Fruit fly (Drosophila melanogaster): Measurements from ENCODE around the gene DNAlig3.

The DNAlig3 gene

dm6 chr3R:12448889-12449314 is 47.3 kb upstream of the DNAlig3 start, which contains the start of gene CG18549:
Gene CG18549 (plus strand): TSS chr3R:12449296.
- TF ChIP-seq Dfd (GFP tag; optimal IDR thresholded peaks at IDR 0.05) (no peak), lmd (GFP tag; IDR thresholded peaks at IDR 0.05) (peak; percentile 100), CG3995 (GFP tag; optimal IDR thresholded peaks at IDR 0.05) (peak; percentile 87), BEAF-32 (GFP tag; optimal IDR thresholded peaks at IDR 0.05) (peak; percentile 85), dmrt99B (tag; optimal IDR thresholded peaks at IDR 0.05) (peak; percentile 100), Nf-YC (tag; optimal IDR thresholded peaks at IDR 0.05) (peak; percentile 95), CG3726 (GFP tag; IDR thresholded peaks at IDR 0.05) (peak; percentile 100), row (GFP tag; IDR thresholded peaks at IDR 0.05) (peak; percentile 100), sens (GFP tag) (peak; percentile 100), kay (GFP tag; optimal IDR thresholded peaks at IDR 0.05) (peak; percentile 99), h (optimal IDR thresholded peaks at IDR 0.05) (no peak), repo (GFP tag; optimal IDR thresholded peaks at IDR 0.05) (peak; percentile 98), NC2β (GFP tag; optimal IDR thresholded peaks at IDR 0.05) (peak; percentile 99), caup (GFP tag; optimal IDR thresholded peaks at IDR 0.05; ENCODE audit: severe bottlenecking) (peak; percentile 100), CG17361 (GFP tag; IDR thresholded peaks at IDR 0.05) (peak; percentile 100), CG1529 (GFP tag; optimal IDR thresholded peaks at IDR 0.05) (peak; percentile 100), al (GFP tag; IDR thresholded peaks at IDR 0.05) (peak; percentile 99), ash1 (GFP tag; optimal IDR thresholded peaks at IDR 0.05) (peak; percentile 98), CG12659 (GFP tag; optimal IDR thresholded peaks at IDR 0.05) (peak; percentile 100), Hr3 (GFP tag; optimal IDR thresholded peaks at IDR 0.05) (peak; percentile 100), CG17328 (GFP tag; IDR thresholded peaks at IDR 0.05) (peak; percentile 100), CG7745 (tag; optimal IDR thresholded peaks at IDR 0.05) (peak; percentile 98), gsb-n (tag; optimal IDR thresholded peaks at IDR 0.05) (peak; percentile 100), sqz (GFP tag; optimal IDR thresholded peaks at IDR 0.05) (peak; percentile 100), Ets65A (GFP tag) (peak; percentile 100), lab (GFP tag; optimal IDR thresholded peaks at IDR 0.05) (peak; percentile 100), gt (GFP tag; IDR thresholded peaks at IDR 0.05) (peak; percentile 99), CG10959 (GFP tag; IDR thresholded peaks at IDR 0.05) (peak; percentile 100), CG12942 (GFP tag; optimal IDR thresholded peaks at IDR 0.05) (peak; percentile 99), CG11456 (GFP tag; IDR thresholded peaks at IDR 0.05) (peak; percentile 100), twi (tag; optimal IDR thresholded peaks at IDR 0.05) (peak; percentile 99), HHEX (GFP tag; optimal IDR thresholded peaks at IDR 0.05) (peak; percentile 100), CG6683 (GFP tag; optimal IDR thresholded peaks at IDR 0.05) (peak; percentile 99), BtbVII (GFP tag; optimal IDR thresholded peaks at IDR 0.05) (peak; percentile 100), dan (GFP tag; IDR thresholded peaks at IDR 0.05) (peak; percentile 97), grn (GFP tag; optimal IDR thresholded peaks at IDR 0.05) (peak; percentile 97), slou (GFP tag; optimal IDR thresholded peaks at IDR 0.05) (peak; percentile 99), eyg (GFP tag; optimal IDR thresholded peaks at IDR 0.05) (peak; percentile 99), yki (optimal IDR thresholded peaks at IDR 0.05) (no peak), trh (GFP tag; optimal IDR thresholded peaks at IDR 0.05) (peak; percentile 99), CG15011 (GFP tag; optimal IDR thresholded peaks at IDR 0.05) (peak; percentile 99), Lpt (GFP tag; optimal IDR thresholded peaks at IDR 0.05) (no peak), CG6175 (GFP tag; IDR thresholded peaks at IDR 0.05) (peak; percentile 99), tx (GFP tag; optimal IDR thresholded peaks at IDR 0.05) (peak; percentile 99), CG1024 (GFP tag; IDR thresholded peaks at IDR 0.05) (peak; percentile 98), CG7357 (GFP tag; IDR thresholded peaks at IDR 0.05) (peak; percentile 99), Dad (GFP tag; optimal IDR thresholded peaks at IDR 0.05) (peak; percentile 99), knrl (GFP tag; IDR thresholded peaks at IDR 0.05; ENCODE audit: partially characterized antibody) (peak; percentile 75), Bgb (GFP tag; IDR thresholded peaks at IDR 0.05; ENCODE audit: partially characterized antibody) (peak; percentile 82), Six4 (GFP tag; optimal IDR thresholded peaks at IDR 0.05) (peak; percentile 99), Spps (tag; optimal IDR thresholded peaks at IDR 0.05) (peak; percentile 100), ham (GFP tag; IDR thresholded peaks at IDR 0.05) (peak; percentile 98), slp2 (GFP tag; optimal IDR thresholded peaks at IDR 0.05) (peak; percentile 99)

All from whole organism, embryonic.